Fruit fly (Drosophila melanogaster) whole organism, embryonic: ENCODE measurements around the gene CG31131.

Source experiments
- Adf1 ChIP-seq: fragments of 200-800 bp; sonication (Bioruptor generic); IDR thresholded peaks from 2 replicates; pipeline ENCODE4 v1.3.6; 2022; ENCODE audit warnings: missing biosample characterization, missing genetic modification characterization
- CG10267 ChIP-seq: fragments of 200-800 bp; sonication (Bioruptor generic); optimal IDR thresholded peaks from 2 replicates; lab custom pipeline; 2018; ENCODE audit warnings: missing biosample characterization, mild to moderate bottlenecking, missing genetic modification characterization, moderate library complexity
- CG10462 ChIP-seq: fragments of 200-800 bp; sonication (Bioruptor generic); optimal IDR thresholded peaks from 2 replicates; lab custom pipeline; 2016; ENCODE audit warnings: missing biosample characterization, missing genetic modification characterization
- CG10543 ChIP-seq: fragments of 200-800 bp; sonication (Bioruptor generic); optimal IDR thresholded peaks from 3 replicates; lab custom pipeline; 2017; ENCODE audit warnings: missing biosample characterization, mild to moderate bottlenecking, missing genetic modification characterization, moderate library complexity
- CG11093 ChIP-seq: fragments of 200-800 bp; sonication (Bioruptor generic); IDR thresholded peaks from 3 replicates; pipeline ENCODE4 v1.3.6; 2022; ENCODE audit warnings: missing biosample characterization, missing genetic modification characterization
- CG12104 ChIP-seq: fragments of 200-800 bp; sonication (Bioruptor generic); optimal IDR thresholded peaks from 3 replicates; lab custom pipeline; 2016; ENCODE audit warnings: missing biosample characterization, missing genetic modification characterization
- CG13775 ChIP-seq: fragments of 200-800 bp; sonication (Bioruptor generic); optimal IDR thresholded peaks from 3 replicates; lab custom pipeline; 2017; ENCODE audit warnings: missing biosample characterization, mild to moderate bottlenecking, missing genetic modification characterization
- CG15479 ChIP-seq: fragments of 200-800 bp; sonication (Bioruptor generic); optimal IDR thresholded peaks from 3 replicates; lab custom pipeline; 2019; ENCODE audit warnings: missing biosample characterization, mild to moderate bottlenecking, missing genetic modification characterization, moderate library complexity
- CG15514 ChIP-seq: fragments of 200-800 bp; sonication (Bioruptor generic); optimal IDR thresholded peaks from 3 replicates; lab custom pipeline; 2017; ENCODE audit warnings: missing biosample characterization, missing genetic modification characterization, mild to moderate bottlenecking, moderate library complexity, missing genetic modification reagents
- CG17612 ChIP-seq: fragments of 200-800 bp; sonication (Bioruptor generic); IDR thresholded peaks from 2 replicates; pipeline ENCODE4 v1.3.6; 2022; ENCODE audit warnings: missing biosample characterization, missing genetic modification characterization
- CG17829 ChIP-seq: fragments of 200-800 bp; optimal IDR thresholded peaks from 2 replicates; lab custom pipeline; 2019; ENCODE audit warnings: missing biosample characterization, mild to moderate bottlenecking, missing genetic modification characterization, moderate library complexity
- CG2678 ChIP-seq: fragments of 200-800 bp; sonication (Bioruptor generic); optimal IDR thresholded peaks from 3 replicates; lab custom pipeline; 2019; ENCODE audit warnings: missing biosample characterization, mild to moderate bottlenecking, missing genetic modification characterization, moderate library complexity
- CG2712 ChIP-seq: fragments of 200-800 bp; optimal IDR thresholded peaks from 3 replicates; lab custom pipeline; 2019; ENCODE audit warnings: missing biosample characterization, mild to moderate bottlenecking, missing genetic modification characterization, moderate library complexity
- CG4424 ChIP-seq: fragments of 200-800 bp; sonication (Bioruptor generic); optimal IDR thresholded peaks from 3 replicates; lab custom pipeline; 2016; ENCODE audit warnings: missing biosample characterization, missing genetic modification characterization
- CG4730 ChIP-seq: fragments of 200-800 bp; sonication (Bioruptor generic); IDR thresholded peaks from 2 replicates; pipeline ENCODE4 v1.3.6; 2022; ENCODE audit warnings: missing biosample characterization, missing genetic modification characterization
- CG6654 ChIP-seq: fragments of 200-800 bp; sonication (Bioruptor generic); optimal IDR thresholded peaks from 2 replicates; lab custom pipeline; 2017; ENCODE audit warnings: missing biosample characterization, mild to moderate bottlenecking, missing genetic modification characterization
- CG7372 ChIP-seq: fragments of 200-800 bp; sonication (Bioruptor generic); IDR thresholded peaks from 2 replicates; pipeline ENCODE4 v1.3.6; 2022; ENCODE audit warnings: missing biosample characterization, missing genetic modification characterization
- D19B ChIP-seq: fragments of 200-800 bp; sonication (Bioruptor generic); optimal IDR thresholded peaks from 2 replicates; lab custom pipeline; 2017; ENCODE audit warnings: missing biosample characterization, mild to moderate bottlenecking, missing genetic modification characterization
- Dbx ChIP-seq: fragments of 200-800 bp; sonication (Bioruptor generic); IDR thresholded peaks from 3 replicates; pipeline ENCODE4 v1.3.6; 2022; ENCODE audit warnings: missing biosample characterization, missing genetic modification characterization
- ERR ChIP-seq: fragments of 200-800 bp; sonication (Bioruptor generic); optimal IDR thresholded peaks from 2 replicates; lab custom pipeline; 2016; ENCODE audit warnings: missing biosample characterization, missing genetic modification characterization
- Fer1 ChIP-seq: fragments of 200-800 bp; sonication (Bioruptor generic); optimal IDR thresholded peaks from 2 replicates; lab custom pipeline; 2017; ENCODE audit warnings: missing biosample characterization, mild to moderate bottlenecking, missing genetic modification characterization
- HLH3B ChIP-seq: fragments of 200-800 bp; sonication (Bioruptor generic); IDR thresholded peaks from 2 replicates; pipeline ENCODE4 v1.3.6; 2022; ENCODE audit warnings: missing biosample characterization, missing genetic modification characterization
- Hand ChIP-seq: fragments of 200-800 bp; sonication (Bioruptor generic); optimal IDR thresholded peaks from 2 replicates; lab custom pipeline; 2017; ENCODE audit warnings: mild to moderate bottlenecking, missing biosample characterization, missing genetic modification reagents, missing genetic modification characterization
- Hmr ChIP-seq: fragments of 200-800 bp; sonication (Bioruptor generic); optimal IDR thresholded peaks from 3 replicates; lab custom pipeline; 2017; ENCODE audit warnings: mild to moderate bottlenecking, missing biosample characterization, missing genetic modification reagents, missing genetic modification characterization
- Hsf ChIP-seq: fragments of 200-800 bp; sonication (Bioruptor generic); optimal IDR thresholded peaks from 3 replicates; lab custom pipeline; 2016; ENCODE audit warnings: missing biosample characterization, missing genetic modification characterization
- Kr ChIP-seq: fragments of 200-800 bp; sonication (Bioruptor generic); optimal IDR thresholded peaks from 2 replicates; lab custom pipeline; 2017; ENCODE audit warnings: missing biosample characterization, mild to moderate bottlenecking, missing genetic modification characterization
- Mrtf ChIP-seq: fragments of 200-800 bp; sonication (Bioruptor generic); IDR thresholded peaks from 3 replicates; pipeline ENCODE4 v1.3.6; 2022; ENCODE audit warnings: missing biosample characterization, missing genetic modification characterization
- Nf-YA ChIP-seq: fragments of 200-800 bp; sonication (Bioruptor generic); IDR thresholded peaks from 2 replicates; pipeline ENCODE4 v1.3.6; 2022; ENCODE audit warnings: missing biosample characterization, missing genetic modification characterization
- Oli ChIP-seq: fragments of 200-800 bp; sonication (Bioruptor generic); optimal IDR thresholded peaks from 2 replicates; lab custom pipeline; 2018; ENCODE audit warnings: missing biosample characterization, mild to moderate bottlenecking, missing genetic modification characterization, moderate library complexity
- Optix ChIP-seq: fragments of 200-800 bp; sonication (Bioruptor generic); IDR thresholded peaks from 3 replicates; pipeline ENCODE4 v1.3.6; 2022; ENCODE audit warnings: missing biosample characterization, missing genetic modification characterization
- Ptx1 ChIP-seq: fragments of 200-800 bp; sonication (Bioruptor generic); IDR thresholded peaks from 2 replicates; pipeline ENCODE4 v1.3.6; 2022; ENCODE audit warnings: missing biosample characterization, missing genetic modification characterization
- Ravus ChIP-seq: fragments of 200-800 bp; sonication (Bioruptor generic); IDR thresholded peaks from 2 replicates; pipeline ENCODE4 v1.3.6; 2022; ENCODE audit warnings: missing biosample characterization, missing genetic modification characterization
- Rx ChIP-seq: fragments of 200-800 bp; sonication (Bioruptor generic); IDR thresholded peaks from 2 replicates; pipeline ENCODE4 v1.3.6; 2022; ENCODE audit warnings: missing biosample characterization, missing genetic modification characterization
- Ssrp ChIP-seq: fragments of 200-800 bp; sonication (Bioruptor generic); optimal IDR thresholded peaks from 2 replicates; lab custom pipeline; 2018; ENCODE audit warnings: missing biosample characterization, mild to moderate bottlenecking, missing genetic modification characterization, moderate library complexity
- Xrp1 ChIP-seq: fragments of 200-800 bp; sonication (Bioruptor generic); IDR thresholded peaks from 2 replicates; pipeline ENCODE4 v1.3.6; 2022; ENCODE audit warnings: missing biosample characterization, missing genetic modification characterization
- ap ChIP-seq: fragments of 200-800 bp; sonication (Bioruptor generic); IDR thresholded peaks from 2 replicates; pipeline ENCODE4 v1.3.6; 2022; ENCODE audit warnings: missing biosample characterization, missing genetic modification characterization
- fru ChIP-seq: fragments of >200 bp; optimal IDR thresholded peaks from 2 replicates; lab custom pipeline; 2017
- gfzf ChIP-seq: fragments of 200-800 bp; sonication (Bioruptor generic); optimal IDR thresholded peaks from 2 replicates; lab custom pipeline; 2016; ENCODE audit warnings: missing biosample characterization, mild to moderate bottlenecking, missing genetic modification characterization, moderate library complexity
- gsb-n ChIP-seq: fragments of 200-800 bp; sonication (Bioruptor generic); optimal IDR thresholded peaks from 3 replicates; lab custom pipeline; 2018; ENCODE audit warnings: missing biosample characterization, mild to moderate bottlenecking, missing genetic modification characterization
- h ChIP-seq: fragments of >200 bp; optimal IDR thresholded peaks from 2 replicates; lab custom pipeline; 2017
- knrl ChIP-seq: fragments of 200-800 bp; sonication (Bioruptor generic); IDR thresholded peaks from 3 replicates; pipeline ENCODE4 v1.3.6; 2022; ENCODE audit warnings: missing biosample characterization, missing genetic modification characterization; ENCODE audit not compliant: partially characterized antibody
- lilli ChIP-seq: fragments of 200-800 bp; sonication (Bioruptor generic); optimal IDR thresholded peaks from 3 replicates; lab custom pipeline; 2016; ENCODE audit warnings: missing biosample characterization, missing genetic modification characterization
- lmd ChIP-seq: fragments of 200-800 bp; sonication (Bioruptor generic); IDR thresholded peaks from 2 replicates; pipeline ENCODE4 v1.3.6; 2022; ENCODE audit warnings: missing biosample characterization, missing genetic modification characterization
- lov ChIP-seq, 2 experiments: fragments of 200-800 bp in 1 of 2; fragments of >200 bp in 1 of 2; sonication (Bioruptor generic) in 1 of 2; IDR thresholded peaks in 1 of 2; optimal IDR thresholded peaks in 1 of 2; 2 replicates in 1 of 2; 3 replicates in 1 of 2; pipeline versions ENCODE4 v1.3.6 to Lab custom; 2017 to 2022; ENCODE audit warnings: missing biosample characterization in 1 of 2, missing genetic modification characterization in 1 of 2
- phol ChIP-seq: fragments of 200-800 bp; sonication (Bioruptor generic); optimal IDR thresholded peaks from 3 replicates; lab custom pipeline; 2018; ENCODE audit warnings: missing biosample characterization, mild to moderate bottlenecking, missing genetic modification characterization, moderate library complexity
- pum ChIP-seq: fragments of 200-800 bp; sonication (Bioruptor generic); optimal IDR thresholded peaks from 2 replicates; lab custom pipeline; 2016; ENCODE audit warnings: missing biosample characterization, missing genetic modification characterization
- schlank ChIP-seq: fragments of 200-800 bp; sonication (Bioruptor generic); optimal IDR thresholded peaks from 2 replicates; lab custom pipeline; 2018; ENCODE audit warnings: missing biosample characterization, mild to moderate bottlenecking, missing genetic modification characterization
- sob ChIP-seq: fragments of 200-800 bp; sonication (Bioruptor generic); IDR thresholded peaks from 2 replicates; pipeline ENCODE4 v1.3.6; 2022; ENCODE audit warnings: missing biosample characterization, missing genetic modification characterization
- sqz ChIP-seq: fragments of 200-800 bp; sonication (Bioruptor generic); optimal IDR thresholded peaks from 3 replicates; lab custom pipeline; 2018; ENCODE audit warnings: missing biosample characterization, mild to moderate bottlenecking, missing genetic modification characterization
- tap ChIP-seq: fragments of 200-800 bp; optimal IDR thresholded peaks from 3 replicates; lab custom pipeline; 2019; ENCODE audit warnings: missing biosample characterization, mild to moderate bottlenecking, missing genetic modification characterization, moderate library complexity
- tio ChIP-seq: fragments of 200-800 bp; sonication (Bioruptor generic); optimal IDR thresholded peaks from 2 replicates; lab custom pipeline; 2017; ENCODE audit warnings: missing biosample characterization, missing genetic modification characterization, inconsistent platforms
- zen ChIP-seq: fragments of 200-800 bp; sonication (Bioruptor generic); optimal IDR thresholded peaks from 3 replicates; lab custom pipeline; 2018; ENCODE audit warnings: missing biosample characterization, mild to moderate bottlenecking, missing genetic modification characterization, moderate library complexity

Gene CG31131

DNA sequence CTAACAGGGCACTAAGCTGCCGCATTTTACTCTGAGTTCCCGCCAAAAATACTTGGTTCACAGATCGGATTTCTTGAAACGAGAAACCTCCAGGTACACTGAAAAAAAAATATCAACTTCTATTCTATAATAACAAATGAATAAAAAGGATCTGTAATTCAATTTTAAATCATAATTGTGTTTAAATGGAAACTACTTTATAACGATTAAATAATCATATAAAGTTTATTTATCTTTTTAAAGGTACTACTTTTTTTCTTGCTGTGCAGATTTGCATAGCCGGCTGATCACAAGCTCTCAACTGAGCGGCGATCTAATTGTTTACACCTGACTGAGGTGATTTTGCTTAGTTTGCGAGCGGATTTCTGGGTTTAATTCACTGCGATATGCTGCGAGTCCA, 24.3 kb upstream of the CG31131 start (continued):
- TF ChIP-seq Optix (GFP tag; lab: Robert Waterston, UW), result peak; percentile 37; the same call in 1 of the 3 replicates
- TF ChIP-seq tio (GFP tag; lab: Kevin White, UChicago), result peak; percentile 75
- no peak for TF ChIP-seq Rx (GFP tag; lab: Robert Waterston, UW)
- TF ChIP-seq sqz (GFP tag; lab: Kevin White, UChicago), result peak; percentile 20
- TF ChIP-seq CG10543, result no peak
- TF ChIP-seq D19B (GFP tag; lab: Kevin White, UChicago), result peak; percentile 51
- TF ChIP-seq h (lab: Kevin White, UChicago), result no peak
- peak; percentile 56 for TF ChIP-seq Nf-YA (GFP tag; lab: Robert Waterston, UW)
- no peak for TF ChIP-seq gfzf (GFP tag; lab: Kevin White, UChicago)
- TF ChIP-seq CG11093, result no peak
- no peak for TF ChIP-seq ERR
- peak; percentile 69 for TF ChIP-seq Ptx1 (GFP tag; lab: Robert Waterston, UW)
- TF ChIP-seq CG6654 (GFP tag; lab: Kevin White, UChicago), result peak; percentile 43
- peak; percentile 70 for TF ChIP-seq Ssrp (tag; lab: Kevin White, UChicago)
- no peak for TF ChIP-seq lov (optimal IDR thresholded peaks at IDR 0.05; lab: Kevin White, UChicago)
- no peak for TF ChIP-seq lov (GFP tag; IDR thresholded peaks at IDR 0.05; lab: Robert Waterston, UW)
- TF ChIP-seq Xrp1, result peak; percentile 72
- peak; percentile 34 for TF ChIP-seq Hand (GFP tag; lab: Kevin White, UChicago)
- peak; percentile 69 for TF ChIP-seq Hmr (GFP tag; lab: Kevin White, UChicago)
- TF ChIP-seq Oli (tag; lab: Kevin White, UChicago), result peak; percentile 69
- peak; percentile 62 for TF ChIP-seq lilli (GFP tag; lab: Kevin White, UChicago)
- TF ChIP-seq Fer1 (GFP tag; lab: Kevin White, UChicago), result peak; percentile 70
- TF ChIP-seq zen, result no peak
- TF ChIP-seq CG2712 (tag; lab: Kevin White, UChicago), result peak; percentile 71
- TF ChIP-seq CG13775, result peak; percentile 75
- TF ChIP-seq CG2678 (tag; lab: Kevin White, UChicago), result peak; percentile 85
- TF ChIP-seq CG17829 (tag; lab: Kevin White, UChicago), result peak; percentile 68
- peak; percentile 42 for TF ChIP-seq CG4730
- TF ChIP-seq CG15479 (GFP tag; lab: Kevin White, UChicago), result no peak
- no peak for TF ChIP-seq fru (lab: Kevin White, UChicago)
- TF ChIP-seq Ravus (GFP tag; lab: Robert Waterston, UW), result peak; percentile 7; the same call in 1 of the 2 replicates
- TF ChIP-seq CG17612, result peak; percentile 54
- no peak for TF ChIP-seq knrl (GFP tag; lab: Robert Waterston, UW)
- TF ChIP-seq CG4424 (GFP tag; lab: Kevin White, UChicago), result peak; percentile 51
- peak; percentile 72 for TF ChIP-seq HLH3B (GFP tag; lab: Robert Waterston, UW)
- TF ChIP-seq tap (tag; lab: Kevin White, UChicago), result peak; percentile 40
- TF ChIP-seq Hsf (GFP tag; lab: Kevin White, UChicago), result peak; percentile 31
- peak; percentile 60 for TF ChIP-seq CG10267 (tag; lab: Kevin White, UChicago)
- peak; percentile 65 for TF ChIP-seq sob (GFP tag; lab: Robert Waterston, UW)
- peak; percentile 58; the same call in 2 of the 3 replicates for TF ChIP-seq Dbx
- TF ChIP-seq schlank (tag; lab: Kevin White, UChicago), result no peak
- TF ChIP-seq CG7372 (GFP tag; lab: Robert Waterston, UW), result peak; percentile 48
- TF ChIP-seq CG10462 (GFP tag; lab: Kevin White, UChicago), result peak; percentile 2
- TF ChIP-seq pum, result no peak
- peak; percentile 35 for TF ChIP-seq gsb-n (tag; lab: Kevin White, UChicago)
- no peak for TF ChIP-seq Kr (GFP tag; lab: Kevin White, UChicago)
- peak; percentile 35; the same call in 1 of the 3 replicates for TF ChIP-seq Mrtf (GFP tag; lab: Robert Waterston, UW)
- peak; percentile 62 for TF ChIP-seq CG12104 (GFP tag; lab: Kevin White, UChicago)
- peak; percentile 28 for TF ChIP-seq CG15514
- TF ChIP-seq phol (tag; lab: Kevin White, UChicago), result peak; percentile 76
- TF ChIP-seq Adf1 (GFP tag; lab: Robert Waterston, UW), result peak; percentile 52
- TF ChIP-seq lmd (GFP tag; lab: Robert Waterston, UW), result peak; percentile 76
- TF ChIP-seq ap (GFP tag; lab: Robert Waterston, UW), result peak; percentile 64
